Worm (Caenorhabditis elegans) whole organism, L3 larva: Measurements from ENCODE around the gene fbxc-47.

ENCODE experiments used
- R02D3.7 ChIP-seq: fragments of 150-350 bp; optimal IDR thresholded peaks from 2 replicates; lab custom pipeline; 2014; ENCODE audit warnings: missing biosample characterization, missing genetic modification characterization
- ZK546.5 ChIP-seq: sonication (generic microtip); optimal IDR thresholded peaks from 2 replicates; lab custom pipeline; 2017; ENCODE audit warnings: missing biosample characterization, missing genetic modification characterization
- aly-2 ChIP-seq: fragments of 150-350 bp; optimal IDR thresholded peaks from 2 replicates; lab custom pipeline; 2014; ENCODE audit warnings: missing biosample characterization, missing genetic modification characterization
- ceh-16 ChIP-seq: sonication (generic microtip); optimal IDR thresholded peaks from 2 replicates; lab custom pipeline; 2017; ENCODE audit warnings: missing biosample characterization, missing genetic modification characterization
- ceh-28 ChIP-seq: fragments of 150-350 bp; optimal IDR thresholded peaks from 2 replicates; lab custom pipeline; 2014; ENCODE audit warnings: missing biosample characterization, missing genetic modification reagents, missing genetic modification characterization
- ceh-82 ChIP-seq: fragments of 150-350 bp; optimal IDR thresholded peaks from 2 replicates; lab custom pipeline; 2014; ENCODE audit warnings: missing biosample characterization, missing genetic modification characterization
- ceh-9 ChIP-seq: sonication (generic microtip); optimal IDR thresholded peaks from 2 replicates; lab custom pipeline; 2018; ENCODE audit warnings: missing biosample characterization, missing genetic modification characterization
- daf-12 ChIP-seq: fragments of 150-350 bp; optimal IDR thresholded peaks from 2 replicates; lab custom pipeline; 2014; ENCODE audit warnings: missing biosample characterization, missing genetic modification reagents, missing genetic modification characterization
- egl-27 ChIP-seq: sonication (generic microtip); optimal IDR thresholded peaks from 4 replicates; lab custom pipeline; 2017; ENCODE audit warnings: missing biosample characterization, missing genetic modification reagents, missing genetic modification characterization
- egl-5 ChIP-seq: fragments of 150-350 bp; optimal IDR thresholded peaks from 2 replicates; lab custom pipeline; 2017; ENCODE audit warnings: missing biosample characterization, missing genetic modification reagents, missing genetic modification characterization, inconsistent platforms
- elt-1 ChIP-seq: fragments of 150-350 bp; optimal IDR thresholded peaks from 2 replicates; lab custom pipeline; 2014; ENCODE audit warnings: missing biosample characterization, missing genetic modification characterization
- elt-2 ChIP-seq: sonication (generic microtip); optimal IDR thresholded peaks from 2 replicates; lab custom pipeline; 2016; ENCODE audit warnings: missing genetic modification reagents, mild to moderate bottlenecking, missing genetic modification characterization, missing compliant biosample characterization
- elt-3 ChIP-seq, 3 experiments: fragments of 150-350 bp in 1 of 3; sonication (generic microtip) in 2 of 3; optimal IDR thresholded peaks; 2 replicates in 2 of 3; 4 replicates in 1 of 3; lab custom pipeline; 2014 to 2017; ENCODE audit warnings: missing biosample characterization in 3 of 3, missing genetic modification characterization in 3 of 3
- eor-1 ChIP-seq, 2 experiments: fragments of 150-350 bp; optimal IDR thresholded peaks; 2 replicates each; lab custom pipeline; 2014 to 2018; ENCODE audit warnings: missing biosample characterization in 2 of 2, missing genetic modification characterization in 2 of 2
- fkh-10 ChIP-seq: sonication (generic microtip); optimal IDR thresholded peaks from 2 replicates; lab custom pipeline; 2017; ENCODE audit warnings: missing biosample characterization, missing genetic modification reagents, missing genetic modification characterization
- fkh-2 ChIP-seq: fragments of 150-350 bp; optimal IDR thresholded peaks from 2 replicates; lab custom pipeline; 2014; ENCODE audit warnings: missing biosample characterization, missing genetic modification reagents, missing genetic modification characterization
- fos-1 ChIP-seq: fragments of 150-350 bp; optimal IDR thresholded peaks from 2 replicates; lab custom pipeline; 2014; ENCODE audit warnings: missing biosample characterization, missing genetic modification characterization
- hmg-11 ChIP-seq: sonication (generic microtip); optimal IDR thresholded peaks from 2 replicates; lab custom pipeline; 2016; ENCODE audit warnings: missing genetic modification characterization, missing compliant biosample characterization
- jun-1 ChIP-seq: fragments of 150-350 bp; optimal IDR thresholded peaks from 2 replicates; lab custom pipeline; 2014; ENCODE audit warnings: missing biosample characterization, missing genetic modification reagents, missing genetic modification characterization
- lin-15B ChIP-seq: fragments of 150-350 bp; optimal IDR thresholded peaks from 2 replicates; lab custom pipeline; 2014; ENCODE audit warnings: missing biosample characterization, missing genetic modification characterization
- lin-39 ChIP-seq: fragments of 150-350 bp; optimal IDR thresholded peaks from 2 replicates; lab custom pipeline; 2018; ENCODE audit warnings: missing biosample characterization, missing genetic modification reagents, missing genetic modification characterization
- lsy-12 ChIP-seq: sonication (generic microtip); optimal IDR thresholded peaks from 2 replicates; lab custom pipeline; 2016; ENCODE audit warnings: mild to moderate bottlenecking, missing genetic modification characterization, missing compliant biosample characterization
- mml-1 ChIP-seq: fragments of 150-350 bp; sonication (generic microtip); optimal IDR thresholded peaks from 3 replicates; lab custom pipeline; 2014; ENCODE audit warnings: missing biosample characterization, missing genetic modification characterization
- nfya-1 ChIP-seq: sonication (generic microtip); optimal IDR thresholded peaks from 2 replicates; lab custom pipeline; 2017; ENCODE audit warnings: missing genetic modification characterization, mild to moderate bottlenecking, missing compliant biosample characterization, antibody characterized with exemption, moderate library complexity; ENCODE audit not compliant: insufficient read depth
- nhr-11 ChIP-seq: fragments of 150-350 bp; optimal IDR thresholded peaks from 2 replicates; lab custom pipeline; 2014; ENCODE audit warnings: missing biosample characterization, missing genetic modification characterization
- nhr-23 ChIP-seq: fragments of 150-350 bp; optimal IDR thresholded peaks from 2 replicates; lab custom pipeline; 2014; ENCODE audit warnings: missing biosample characterization, missing genetic modification reagents, missing genetic modification characterization
- nhr-237 ChIP-seq: fragments of 150-350 bp; optimal IDR thresholded peaks from 2 replicates; lab custom pipeline; 2014; ENCODE audit warnings: missing biosample characterization, missing genetic modification characterization
- nhr-25 ChIP-seq: sonication (generic microtip); optimal IDR thresholded peaks from 2 replicates; lab custom pipeline; 2017; ENCODE audit warnings: missing biosample characterization, missing genetic modification characterization
- nhr-28 ChIP-seq: fragments of 150-350 bp; optimal IDR thresholded peaks from 2 replicates; lab custom pipeline; 2014; ENCODE audit warnings: missing biosample characterization, missing genetic modification characterization
- nhr-43 ChIP-seq: sonication (generic microtip); optimal IDR thresholded peaks from 2 replicates; lab custom pipeline; 2016; ENCODE audit warnings: mild to moderate bottlenecking, missing genetic modification characterization, missing compliant biosample characterization; ENCODE audit not compliant: poor library complexity, severe bottlenecking
- nhr-76 ChIP-seq: fragments of 150-350 bp; sonication (generic microtip); optimal IDR thresholded peaks from 5 replicates; lab custom pipeline; 2014; ENCODE audit warnings: missing biosample characterization, missing genetic modification characterization
- nhr-77 ChIP-seq: fragments of 150-350 bp; optimal IDR thresholded peaks from 2 replicates; lab custom pipeline; 2014; ENCODE audit warnings: missing biosample characterization, missing genetic modification characterization
- pha-4 ChIP-seq: fragments of 150-350 bp; optimal IDR thresholded peaks from 2 replicates; lab custom pipeline; 2014; ENCODE audit warnings: missing biosample characterization, missing genetic modification reagents, missing genetic modification characterization
- pqm-1 ChIP-seq: fragments of 150-350 bp; optimal IDR thresholded peaks from 2 replicates; lab custom pipeline; 2017; ENCODE audit warnings: missing biosample characterization, missing genetic modification characterization, inconsistent platforms
- sea-2 ChIP-seq: fragments of 150-350 bp; sonication (generic microtip); optimal IDR thresholded peaks from 4 replicates; lab custom pipeline; 2014; ENCODE audit warnings: missing biosample characterization, missing genetic modification reagents, missing genetic modification characterization
- snpc-4 ChIP-seq: fragments of 150-350 bp; optimal IDR thresholded peaks from 2 replicates; lab custom pipeline; 2014; ENCODE audit warnings: missing biosample characterization, missing genetic modification characterization
- unc-39 ChIP-seq: sonication (generic microtip); optimal IDR thresholded peaks from 4 replicates; lab custom pipeline; 2017; ENCODE audit warnings: missing biosample characterization, missing genetic modification characterization
- unc-62 ChIP-seq: fragments of 150-350 bp; sonication (generic microtip); optimal IDR thresholded peaks from 4 replicates; lab custom pipeline; 2014; ENCODE audit warnings: missing biosample characterization, missing genetic modification reagents, missing genetic modification characterization
- zag-1 ChIP-seq: fragments of 150-350 bp; optimal IDR thresholded peaks from 2 replicates; lab custom pipeline; 2014; ENCODE audit warnings: missing biosample characterization, missing genetic modification characterization
- ztf-11 ChIP-seq: fragments of 150-350 bp; optimal IDR thresholded peaks from 2 replicates; lab custom pipeline; 2014; ENCODE audit warnings: missing biosample characterization, missing genetic modification characterization
- ztf-4 ChIP-seq: fragments of 150-350 bp; optimal IDR thresholded peaks from 2 replicates; lab custom pipeline; 2014; ENCODE audit warnings: missing biosample characterization, missing genetic modification characterization

fbxc-47 gene

DNA sequence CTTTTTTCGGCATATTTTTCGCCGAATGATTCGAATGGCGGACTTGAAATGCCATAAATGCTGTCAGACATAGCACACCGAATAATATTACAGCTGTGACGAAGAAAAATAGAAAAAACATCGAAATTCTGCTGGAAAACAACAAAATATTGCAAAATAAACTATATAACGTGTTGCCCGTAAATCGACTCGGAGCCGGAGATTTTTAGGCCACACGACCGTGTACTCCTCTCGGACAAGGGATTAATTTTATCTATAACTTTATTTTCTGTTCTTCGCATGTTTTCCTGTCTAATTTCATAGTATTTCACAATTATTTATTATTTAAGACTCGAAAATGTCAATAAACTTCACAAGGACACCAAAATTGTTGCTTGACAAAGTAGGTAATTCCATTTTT is 2.1 kb upstream of the fbxc-47 start, which contains the start of the genes algn-14 and M02B7.2:
Gene algn-14 (minus strand): TSS at position 175 of the 400 bp plus-strand sequence.
Gene M02B7.2 (plus strand): TSS at position 330 of the 400 bp plus-strand sequence.
- peak; percentile 42 for TF ChIP-seq nhr-23 (tag; lab: Kevin White, UChicago)
- peak; percentile 19 for TF ChIP-seq lsy-12 (tag; lab: Kevin White, UChicago)
- TF ChIP-seq elt-1 (tag; lab: Kevin White, UChicago): no peak
- no peak for TF ChIP-seq ceh-9 (tag; lab: Kevin White, UChicago)
- TF ChIP-seq fkh-10 (GFP tag; lab: Kevin White, UChicago): no peak
- TF ChIP-seq zag-1: no peak
- no peak for TF ChIP-seq eor-1 (tag; optimal IDR thresholded peaks at IDR 0.05; lab: Kevin White, UChicago)
- peak; percentile 9 for TF ChIP-seq lin-39
- no peak for TF ChIP-seq elt-3 (tag; optimal IDR thresholded peaks at IDR 0.05; lab: Kevin White, UChicago)
- TF ChIP-seq aly-2 (tag; lab: Kevin White, UChicago): no peak
- no peak for TF ChIP-seq daf-12 (tag; lab: Kevin White, UChicago)
- TF ChIP-seq sea-2 (GFP tag; lab: Kevin White, UChicago): no peak
- TF ChIP-seq fos-1 (tag; lab: Kevin White, UChicago): no peak
- peak; percentile 5 for TF ChIP-seq ceh-28
- TF ChIP-seq nhr-77 (tag; lab: Kevin White, UChicago): no peak
- peak; percentile 92 for TF ChIP-seq R02D3.7
- TF ChIP-seq elt-2 (tag; lab: Kevin White, UChicago): peak; percentile 47
- TF ChIP-seq pha-4 (tag; lab: Kevin White, UChicago): peak; percentile 66
- TF ChIP-seq nhr-28: no peak
- no peak for TF ChIP-seq ceh-82 (tag; lab: Kevin White, UChicago)
- no peak for TF ChIP-seq ZK546.5
- TF ChIP-seq egl-27 (tag; lab: Kevin White, UChicago): no peak
- no peak for TF ChIP-seq unc-39
- peak; percentile 74 for TF ChIP-seq lin-15B (tag; lab: Kevin White, UChicago)
- peak; percentile 70 for TF ChIP-seq snpc-4 (tag; lab: Kevin White, UChicago)
- peak; percentile 42 for TF ChIP-seq nfya-1
- TF ChIP-seq nhr-43: peak; percentile 88
- TF ChIP-seq nhr-237 (tag; lab: Kevin White, UChicago): no peak
- TF ChIP-seq hmg-11 (tag; lab: Kevin White, UChicago): peak; percentile 30
- TF ChIP-seq ztf-11: no peak
- TF ChIP-seq egl-5 (tag; lab: Kevin White, UChicago): no peak
- peak; percentile 22 for TF ChIP-seq jun-1
- no peak for TF ChIP-seq fkh-2 (tag; lab: Kevin White, UChicago)
- no peak for TF ChIP-seq nhr-11 (tag; lab: Kevin White, UChicago)
- TF ChIP-seq ztf-4: no peak
- no peak for TF ChIP-seq unc-62
- no peak for TF ChIP-seq mml-1
- TF ChIP-seq, all 47 proteins: peak for 13

DNA sequence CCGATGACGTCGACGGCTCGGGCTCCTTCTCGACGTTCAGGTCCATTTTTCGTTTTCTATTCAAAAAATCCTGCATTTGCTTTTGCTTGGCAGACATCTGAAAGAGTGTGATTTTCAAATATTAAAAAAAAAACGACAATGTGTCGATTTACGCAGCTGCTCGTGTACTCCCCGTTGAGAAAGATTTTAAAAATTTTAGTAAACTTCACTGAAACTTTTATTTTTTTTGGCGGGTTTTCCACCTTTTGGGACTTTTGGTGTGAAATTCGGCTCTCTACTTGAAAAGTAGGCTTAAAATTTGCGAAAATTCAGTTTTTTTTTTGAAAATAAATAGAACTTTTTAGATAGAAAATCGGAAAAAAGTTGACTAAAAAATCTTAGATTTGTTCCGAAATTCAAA is 1.8 kb downstream of the fbxc-47 start, which contains the start of gene M02B7.7:
Gene M02B7.7 (minus strand): TSS at position 101 of the 400 bp plus-strand sequence.
- TF ChIP-seq nhr-76 (tag; lab: Kevin White, UChicago): no peak
- TF ChIP-seq zag-1: no peak
- no peak for TF ChIP-seq nhr-23 (tag; lab: Kevin White, UChicago)
- TF ChIP-seq nhr-43: no peak
- TF ChIP-seq unc-39: no peak
- no peak for TF ChIP-seq ceh-82 (tag; lab: Kevin White, UChicago)
- no peak for TF ChIP-seq elt-2 (tag; lab: Kevin White, UChicago)
- TF ChIP-seq jun-1: no peak
- no peak for TF ChIP-seq nhr-25 (tag; lab: Kevin White, UChicago)
- no peak for TF ChIP-seq ztf-11
- TF ChIP-seq elt-1 (tag; lab: Kevin White, UChicago): no peak
- TF ChIP-seq pqm-1 (tag; lab: Kevin White, UChicago): no peak
- TF ChIP-seq fkh-2 (tag; lab: Kevin White, UChicago): no peak
- no peak for TF ChIP-seq nhr-237 (tag; lab: Kevin White, UChicago)
- TF ChIP-seq aly-2 (tag; lab: Kevin White, UChicago): no peak
- no peak for TF ChIP-seq sea-2 (GFP tag; lab: Kevin White, UChicago)
- TF ChIP-seq lsy-12 (tag; lab: Kevin White, UChicago): no peak
- TF ChIP-seq fkh-10 (GFP tag; lab: Kevin White, UChicago): no peak
- no peak for TF ChIP-seq egl-5 (tag; lab: Kevin White, UChicago)
- TF ChIP-seq ceh-16 (tag; lab: Kevin White, UChicago): no peak
